Fruit fly (Drosophila melanogaster): Measurements from ENCODE around the gene Eig71Ec.

The Eig71Ec gene

dm6 chr3L:15679420-15679819, 27.4 kb upstream of the Eig71Ec start, which contains the start of gene CG7304:
TSS of gene CG7304 (plus strand) at chr3L:15679720.
- TF ChIP-seq CG17801 (GFP tag; optimal IDR thresholded peaks at IDR 0.05; ENCODE audit: partially characterized antibody) = no peak

- no peak for TF ChIP-seq CG17801 (GFP tag; optimal IDR thresholded peaks at IDR 0.05; ENCODE audit: partially characterized antibody)
These were observed 26.2 kb upstream of the Eig71Ec start for dm6 chr3L:15678284-15678683.

- TF ChIP-seq CG17801 (GFP tag; optimal IDR thresholded peaks at IDR 0.05; ENCODE audit: partially characterized antibody) = no peak
These were observed 25.6 kb upstream of the Eig71Ec start for dm6 chr3L:15677662-15678061.

dm6 chr3L:15675111-15675510, 23.1 kb upstream of the Eig71Ec start:
- no peak for TF ChIP-seq CG17801 (GFP tag; optimal IDR thresholded peaks at IDR 0.05; ENCODE audit: partially characterized antibody)

- no peak for TF ChIP-seq CG17801 (GFP tag; optimal IDR thresholded peaks at IDR 0.05; ENCODE audit: partially characterized antibody)
These were observed 20.7 kb upstream of the Eig71Ec start for dm6 chr3L:15672800-15673199.

dm6 chr3L:15670455-15670854, 18.4 kb upstream of the Eig71Ec start:
- TF ChIP-seq CG17801 (GFP tag; optimal IDR thresholded peaks at IDR 0.05; ENCODE audit: partially characterized antibody) = no peak

dm6 chr3L:15669939-15670338, 17.9 kb upstream of the Eig71Ec start:
- TF ChIP-seq CG17801 (GFP tag; optimal IDR thresholded peaks at IDR 0.05; ENCODE audit: partially characterized antibody) = no peak

dm6 chr3L:15665741-15666140, 13.7 kb upstream of the Eig71Ec start:
- TF ChIP-seq CG17801 (GFP tag; optimal IDR thresholded peaks at IDR 0.05; ENCODE audit: partially characterized antibody) = no peak

dm6 chr3L:15664199-15664794, 12.2 kb upstream of the Eig71Ec start:
- no peak for TF ChIP-seq CG17801 (GFP tag; optimal IDR thresholded peaks at IDR 0.05; ENCODE audit: partially characterized antibody)

- no peak for TF ChIP-seq CG17801 (GFP tag; optimal IDR thresholded peaks at IDR 0.05; ENCODE audit: partially characterized antibody)
These were observed 10.5 kb upstream of the Eig71Ec start for dm6 chr3L:15662510-15662909.

dm6 chr3L:15661567-15661966, 9.5 kb upstream of the Eig71Ec start, which contains the start of gene CG43082:
TSS of gene CG43082 (plus strand) at chr3L:15661867.
- no peak for TF ChIP-seq CG17801 (GFP tag; optimal IDR thresholded peaks at IDR 0.05; ENCODE audit: partially characterized antibody)

- no peak for TF ChIP-seq CG17801 (GFP tag; optimal IDR thresholded peaks at IDR 0.05; ENCODE audit: partially characterized antibody)
These were observed 8.9 kb upstream of the Eig71Ec start, which contains the start of the genes Eig71Ej and Eig71Ek for dm6 chr3L:15660915-15661314. TSS of gene Eig71Ej (minus strand) at chr3L:15661015. TSS of gene Eig71Ek (plus strand) at chr3L:15661248.

dm6 chr3L:15659341-15659740, 7.3 kb upstream of the Eig71Ec start, which contains the start of the genes Eig71Eh and Eig71Ei:
TSS of gene Eig71Eh (minus strand) at chr3L:15659441.
TSS of gene Eig71Ei (plus strand) at chr3L:15659707.
- TF ChIP-seq CG17801 (GFP tag; optimal IDR thresholded peaks at IDR 0.05; ENCODE audit: partially characterized antibody) = no peak

- TF ChIP-seq CG17801 (GFP tag; optimal IDR thresholded peaks at IDR 0.05; ENCODE audit: partially characterized antibody) = no peak
These were observed 5.2 kb upstream of the Eig71Ec start, which contains the start of the genes Eig71Ef and Eig71Eg for dm6 chr3L:15657290-15657689. TSS of gene Eig71Ef (minus strand) at chr3L:15657390. TSS of gene Eig71Eg (plus strand) at chr3L:15657628.

dm6 chr3L:15655910-15656309, 3.9 kb upstream of the Eig71Ec start, which contains the start of gene Eig71Ee:
TSS of gene Eig71Ee (minus strand) at chr3L:15656010.
- no peak for TF ChIP-seq CG17801 (GFP tag; optimal IDR thresholded peaks at IDR 0.05; ENCODE audit: partially characterized antibody)

- no peak for TF ChIP-seq CG17801 (GFP tag; optimal IDR thresholded peaks at IDR 0.05; ENCODE audit: partially characterized antibody)
These were observed 1.5 kb downstream of the Eig71Ec start, which contains the start of gene CG43084 for dm6 chr3L:15650552-15650951. TSS of gene CG43084 (plus strand) at chr3L:15650852.
